Worm (Caenorhabditis elegans): Measurements from ENCODE around the gene srab-9.

Gene srab-9

DNA sequence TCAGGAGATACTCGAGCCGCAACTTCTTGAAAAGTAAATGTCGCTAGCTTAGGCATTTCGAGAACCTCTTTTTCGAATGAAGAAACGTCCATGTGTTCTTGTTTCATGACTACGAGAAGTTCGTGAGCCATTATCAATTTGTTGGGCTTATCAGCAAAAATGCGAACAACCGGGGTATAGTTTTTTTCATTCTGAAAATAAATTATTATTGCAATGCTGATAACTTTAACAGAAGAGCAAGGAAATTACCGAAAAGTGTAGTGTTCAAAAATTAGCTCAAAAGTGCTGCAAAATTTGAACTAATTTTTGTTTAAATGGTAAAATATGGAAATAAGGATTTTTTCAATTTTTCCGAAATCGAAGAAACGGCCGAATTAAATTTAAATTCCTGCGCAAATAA lies 28.9 kb downstream of the srab-9 start:
- no peak for TF ChIP-seq nhr-84 (tag; optimal IDR thresholded peaks at IDR 0.05)
- no peak for TF ChIP-seq mab-9 (GFP tag; IDR thresholded peaks at IDR 0.05)
- no peak for TF ChIP-seq hpl-2 (GFP tag; optimal IDR thresholded peaks at IDR 0.05)
- TF ChIP-seq efl-3 (GFP tag; optimal IDR thresholded peaks at IDR 0.05), result no peak
- no peak for TF ChIP-seq vab-15 (tag; optimal IDR thresholded peaks at IDR 0.05)
- TF ChIP-seq grh-1 (GFP tag; IDR thresholded peaks at IDR 0.05), result no peak
- TF ChIP-seq egl-13 (tag; optimal IDR thresholded peaks at IDR 0.05), result no peak
- TF ChIP-seq sox-4 (tag; optimal IDR thresholded peaks at IDR 0.05), result no peak
- TF ChIP-seq nhr-47 (tag; optimal IDR thresholded peaks at IDR 0.05), result no peak
- TF ChIP-seq pax-3 (tag; optimal IDR thresholded peaks at IDR 0.05), result no peak
- TF ChIP-seq hlh-4 (tag; optimal IDR thresholded peaks at IDR 0.05), result no peak
- TF ChIP-seq aha-1 (tag; optimal IDR thresholded peaks at IDR 0.05), result no peak
- TF ChIP-seq lin-14 (GFP tag; optimal IDR thresholded peaks at IDR 0.05), result no peak

DNA sequence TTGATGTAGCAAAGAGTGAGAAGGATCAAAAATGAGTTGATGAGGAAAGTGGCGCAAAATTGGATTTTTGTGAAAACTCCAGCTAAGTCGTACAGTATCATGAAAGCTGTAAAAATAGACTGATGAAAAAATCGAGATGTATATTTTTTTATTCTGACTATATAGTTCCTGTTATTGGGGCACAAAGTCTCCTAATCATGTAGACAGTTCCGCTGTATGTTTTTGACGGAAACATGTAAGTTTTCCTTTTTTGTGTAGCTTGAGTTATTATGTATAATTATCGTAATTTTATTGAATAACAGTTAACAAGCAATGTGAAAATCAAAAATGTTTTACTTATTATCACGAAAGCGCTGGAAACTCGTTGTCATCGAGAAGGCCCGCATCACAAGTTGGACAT lies 33.6 kb downstream of the srab-9 start, which contains the start of gene str-68:
Gene str-68 (minus strand): TSS at position 101 of the 400 bp plus-strand sequence.
- TF ChIP-seq ceh-63 (GFP tag; optimal IDR thresholded peaks at IDR 0.05) (no peak), Y116A8C.19 (tag; optimal IDR thresholded peaks at IDR 0.05; ENCODE audit: borderline replicate concordance) (no peak), zip-4 (GFP tag; optimal IDR thresholded peaks at IDR 0.05) (no peak), C34B4.2 (tag; optimal IDR thresholded peaks at IDR 0.05) (no peak), unc-30 (tag; optimal IDR thresholded peaks at IDR 0.05) (no peak), ztf-4 (tag; optimal IDR thresholded peaks at IDR 0.05) (no peak), efl-3 (GFP tag; optimal IDR thresholded peaks at IDR 0.05) (no peak), hlh-4 (tag; optimal IDR thresholded peaks at IDR 0.05) (no peak), ceh-90 (tag; optimal IDR thresholded peaks at IDR 0.05) (no peak), hlh-17 (GFP tag; optimal IDR thresholded peaks at IDR 0.05; ENCODE audit: borderline replicate concordance) (no peak), nhr-84 (tag; optimal IDR thresholded peaks at IDR 0.05) (no peak), unc-62 (GFP tag; optimal IDR thresholded peaks at IDR 0.05) (no peak), aly-2 (tag; optimal IDR thresholded peaks at IDR 0.05) (no peak), blmp-1 (tag; optimal IDR thresholded peaks at IDR 0.05) (no peak), alr-1 (tag; optimal IDR thresholded peaks at IDR 0.05; ENCODE audit: borderline replicate concordance) (no peak), ztf-11 (tag; optimal IDR thresholded peaks at IDR 0.05) (no peak), ceh-82 (tag; optimal IDR thresholded peaks at IDR 0.05) (no peak), C04F5.9 (tag; optimal IDR thresholded peaks at IDR 0.05) (no peak), hpl-2 (GFP tag; optimal IDR thresholded peaks at IDR 0.05) (no peak), mab-9 (GFP tag; IDR thresholded peaks at IDR 0.05) (no peak)

DNA sequence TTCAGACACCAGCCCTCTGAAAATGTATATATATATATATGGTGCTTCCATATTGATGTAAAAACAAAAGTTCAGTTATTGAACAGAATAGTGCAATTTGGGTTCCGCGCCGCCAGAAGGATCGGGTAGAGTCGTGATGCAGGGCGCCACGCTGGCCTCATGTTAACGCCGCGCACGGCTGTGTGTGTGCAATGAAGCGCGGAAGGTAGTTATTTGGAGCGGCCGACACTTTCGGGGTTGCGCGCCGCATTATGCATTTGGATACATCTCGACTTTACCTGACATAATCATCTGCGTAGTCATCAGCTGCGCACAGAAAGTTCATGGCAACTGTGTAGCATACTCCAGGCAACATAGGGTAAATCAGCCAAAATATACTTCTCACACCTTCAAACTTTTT lies 34.3 kb downstream of the srab-9 start:
- TF ChIP-seq snpc-4 (tag; optimal IDR thresholded peaks at IDR 0.05), result peak; percentile 25
- no peak for TF ChIP-seq nhr-12 (tag; optimal IDR thresholded peaks at IDR 0.05)

DNA sequence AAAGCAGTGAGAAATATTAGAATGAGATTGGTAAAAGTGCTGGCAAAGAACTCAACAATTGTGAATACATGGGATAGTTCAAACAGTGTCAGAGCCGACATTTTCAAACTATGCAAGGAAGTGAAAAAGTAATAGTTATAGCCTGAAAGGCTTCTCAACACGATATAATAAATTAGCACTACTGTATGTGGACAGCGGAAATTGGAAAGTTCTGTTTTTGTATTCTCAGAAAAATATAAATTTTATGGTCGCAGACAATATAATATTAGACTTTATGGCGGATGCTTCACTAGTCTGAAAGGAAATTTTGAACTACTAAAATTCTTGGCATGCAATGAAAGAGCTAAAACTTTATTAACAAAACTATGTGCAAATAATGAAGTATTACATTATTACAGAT lies 35.3 kb downstream of the srab-9 start, which contains the start of gene str-69:
Gene str-69 (minus strand): TSS at position 101 of the 400 bp plus-strand sequence.
- TF ChIP-seq lsy-2 (tag; optimal IDR thresholded peaks at IDR 0.05) (no peak), tbx-2 (tag; optimal IDR thresholded peaks at IDR 0.05) (no peak), ztf-11 (tag; optimal IDR thresholded peaks at IDR 0.05) (no peak), aly-2 (tag; optimal IDR thresholded peaks at IDR 0.05) (no peak), ceh-8 (GFP tag; optimal IDR thresholded peaks at IDR 0.05) (no peak), unc-62 (GFP tag; optimal IDR thresholded peaks at IDR 0.05) (no peak), C16A3.4 (tag; optimal IDR thresholded peaks at IDR 0.05) (no peak), lin-14 (GFP tag; optimal IDR thresholded peaks at IDR 0.05) (no peak), nhr-47 (tag; optimal IDR thresholded peaks at IDR 0.05) (no peak), ces-1 (GFP tag; optimal IDR thresholded peaks at IDR 0.05) (no peak), tlp-1 (tag; optimal IDR thresholded peaks at IDR 0.05) (no peak), Y116A8C.19 (tag; optimal IDR thresholded peaks at IDR 0.05; ENCODE audit: borderline replicate concordance) (no peak), grh-1 (GFP tag; IDR thresholded peaks at IDR 0.05) (no peak), nhr-90 (tag; optimal IDR thresholded peaks at IDR 0.05; ENCODE audit: poor library complexity) (no peak), nhr-237 (tag; optimal IDR thresholded peaks at IDR 0.05) (no peak), pax-3 (tag; optimal IDR thresholded peaks at IDR 0.05) (no peak), mdl-1 (tag; optimal IDR thresholded peaks at IDR 0.05) (no peak), mab-9 (GFP tag; IDR thresholded peaks at IDR 0.05) (no peak), lir-3 (tag; optimal IDR thresholded peaks at IDR 0.05; ENCODE audit: poor library complexity) (no peak)

Measured in whole organism, L1 larva.